Fruit fly (Drosophila melanogaster) whole organism, larva: ENCODE measurements around the gene CG17612.

Experiments used
- noc ChIP-seq: fragments of 200-800 bp; sonication (Bioruptor generic); optimal IDR thresholded peaks from 3 replicates; lab custom pipeline; 2019; ENCODE audit warnings: missing biosample characterization, mild to moderate bottlenecking, missing genetic modification characterization, moderate library complexity

Gene CG17612

dm6 chr2L:4377747-4378146, 4.8 kb downstream of the CG17612 start:
- TF ChIP-seq noc (tag; lab: Kevin White, UChicago): no peak

DNA sequence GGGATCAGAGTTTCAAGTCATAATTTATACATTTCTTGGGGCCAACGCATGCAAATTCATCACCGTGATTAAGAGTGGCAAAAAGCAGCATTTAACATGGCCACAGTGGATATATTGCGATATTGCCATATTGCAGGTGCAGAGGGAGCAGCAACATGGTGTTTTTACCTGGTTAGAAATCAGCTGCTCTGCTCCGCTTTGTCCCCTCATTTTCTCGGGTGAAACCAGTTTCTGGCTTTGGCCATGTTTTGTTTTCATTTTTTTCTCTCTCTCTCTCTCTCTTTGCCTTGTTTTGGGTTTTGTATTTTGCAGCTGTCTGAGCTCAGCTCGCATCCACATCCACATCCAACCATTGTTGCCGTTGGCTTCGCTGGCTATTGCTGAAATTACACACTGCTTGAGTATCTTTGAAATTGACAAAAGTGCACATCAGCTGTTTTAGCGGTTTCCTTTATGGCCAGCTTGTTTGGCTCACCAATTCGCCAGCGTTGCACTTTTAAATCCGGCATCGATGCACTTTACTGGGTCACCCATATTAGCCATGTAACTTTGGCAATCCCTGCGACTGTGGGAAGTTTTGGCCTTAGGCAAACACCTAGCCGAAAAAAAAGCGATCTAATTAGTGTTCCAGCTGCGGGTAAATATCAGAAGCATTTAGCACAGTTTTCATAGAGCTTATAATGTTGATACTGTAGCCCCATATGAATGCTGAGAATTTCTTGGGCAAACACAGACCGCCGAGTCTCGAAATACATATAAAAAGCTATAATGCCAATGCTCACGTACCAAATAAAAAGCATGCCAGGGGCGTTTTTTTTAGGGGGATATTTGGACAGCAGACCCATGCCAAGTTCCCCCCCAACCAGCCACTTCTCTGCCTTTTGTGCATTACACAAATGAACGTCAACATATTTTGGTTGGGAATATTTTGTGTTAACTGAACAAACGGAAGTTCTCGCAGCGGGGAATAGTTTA, 7.2 kb downstream of the CG17612 start:
- no peak for TF ChIP-seq noc (tag; lab: Kevin White, UChicago)

DNA sequence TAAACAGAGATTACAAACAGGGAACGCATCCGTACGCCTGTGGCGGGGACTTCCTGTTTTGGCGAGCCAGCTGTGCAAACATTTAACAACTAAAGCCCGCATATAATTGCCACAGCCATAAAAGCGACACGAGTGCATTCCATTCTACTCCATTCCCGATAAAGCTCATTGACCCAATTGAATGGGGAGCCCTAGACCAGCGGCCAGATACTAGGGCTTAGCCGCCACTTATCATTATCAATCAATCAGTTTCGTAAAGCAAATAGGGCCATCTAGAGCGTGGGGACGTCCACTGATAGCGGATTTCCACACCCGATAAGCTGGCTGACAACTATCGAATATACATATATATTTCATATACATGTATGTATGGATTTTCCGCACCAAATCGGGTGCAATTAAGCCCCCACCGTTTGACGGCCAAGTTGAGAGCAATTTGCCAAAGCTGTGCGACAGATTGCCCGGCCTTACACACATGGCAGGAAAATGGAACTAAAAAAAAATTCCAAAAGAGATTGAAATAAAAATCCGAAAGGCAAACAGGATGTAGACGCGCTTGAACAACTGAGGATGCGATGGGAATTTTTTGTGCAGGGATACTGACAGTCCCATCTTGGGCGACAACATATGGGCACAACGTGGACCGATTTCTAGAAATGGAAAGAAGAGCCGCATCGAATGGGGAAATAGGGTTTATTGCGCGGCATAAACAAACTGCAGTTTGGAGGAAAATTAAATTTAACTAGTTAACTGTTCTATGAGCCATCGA, 9.5 kb downstream of the CG17612 start:
- no peak for TF ChIP-seq noc (tag; lab: Kevin White, UChicago)

dm6 chr2L:4371516-4372136, 10.9 kb downstream of the CG17612 start:
- TF ChIP-seq noc (tag; lab: Kevin White, UChicago): no peak

DNA sequence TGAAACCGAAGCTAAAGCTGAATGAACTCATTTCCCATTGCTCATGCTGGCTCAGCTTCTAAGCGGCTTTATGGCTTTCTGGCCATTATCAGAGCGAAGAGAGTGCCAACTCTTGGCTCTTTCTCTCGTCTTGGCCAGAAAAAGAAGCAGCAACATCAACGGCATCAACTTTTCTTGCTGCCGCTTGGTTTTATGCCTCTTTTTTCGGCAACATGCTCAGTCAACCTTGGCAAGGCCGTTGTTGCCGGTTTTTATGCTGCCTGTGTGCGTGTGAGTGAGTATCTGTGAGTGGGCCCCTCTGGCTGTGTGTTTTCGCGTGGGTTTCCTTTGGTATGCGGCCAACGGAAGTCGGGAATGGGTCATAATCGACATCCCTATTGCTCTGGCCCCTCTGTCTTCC, 11.9 kb downstream of the CG17612 start:
- no peak for TF ChIP-seq noc (tag; lab: Kevin White, UChicago)

dm6 chr2L:4370007-4370521, 12.5 kb downstream of the CG17612 start:
- no peak for TF ChIP-seq noc (tag; lab: Kevin White, UChicago)

dm6 chr2L:4368553-4369268, 13.8 kb downstream of the CG17612 start:
- no peak for TF ChIP-seq noc (tag; lab: Kevin White, UChicago)

DNA sequence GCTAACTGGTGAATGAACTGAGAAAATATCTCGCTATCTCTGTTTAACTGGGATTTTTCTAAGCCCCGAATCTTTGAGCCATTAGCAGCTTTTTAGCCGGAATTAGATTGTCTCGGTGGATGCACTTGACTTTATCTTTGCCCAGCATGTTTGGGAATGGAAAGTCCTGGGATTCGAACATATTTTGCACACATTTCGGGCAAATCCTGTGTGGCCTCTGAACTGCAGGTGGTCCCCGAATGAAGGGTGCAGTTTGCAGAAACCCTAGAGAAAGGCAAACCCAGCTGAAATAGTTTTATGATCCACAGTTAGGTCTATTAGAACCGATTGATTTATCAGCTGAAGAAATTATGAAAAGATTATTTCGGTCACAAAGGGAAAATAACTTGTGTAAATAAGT, 15.9 kb downstream of the CG17612 start:
- no peak for TF ChIP-seq noc (tag; lab: Kevin White, UChicago)

- no peak for TF ChIP-seq noc (tag; lab: Kevin White, UChicago)
These were observed 16.7 kb downstream of the CG17612 start for dm6 chr2L:4365792-4366326.

dm6 chr2L:4364914-4365313, 17.6 kb downstream of the CG17612 start:
- no peak for TF ChIP-seq noc (tag; lab: Kevin White, UChicago)

DNA sequence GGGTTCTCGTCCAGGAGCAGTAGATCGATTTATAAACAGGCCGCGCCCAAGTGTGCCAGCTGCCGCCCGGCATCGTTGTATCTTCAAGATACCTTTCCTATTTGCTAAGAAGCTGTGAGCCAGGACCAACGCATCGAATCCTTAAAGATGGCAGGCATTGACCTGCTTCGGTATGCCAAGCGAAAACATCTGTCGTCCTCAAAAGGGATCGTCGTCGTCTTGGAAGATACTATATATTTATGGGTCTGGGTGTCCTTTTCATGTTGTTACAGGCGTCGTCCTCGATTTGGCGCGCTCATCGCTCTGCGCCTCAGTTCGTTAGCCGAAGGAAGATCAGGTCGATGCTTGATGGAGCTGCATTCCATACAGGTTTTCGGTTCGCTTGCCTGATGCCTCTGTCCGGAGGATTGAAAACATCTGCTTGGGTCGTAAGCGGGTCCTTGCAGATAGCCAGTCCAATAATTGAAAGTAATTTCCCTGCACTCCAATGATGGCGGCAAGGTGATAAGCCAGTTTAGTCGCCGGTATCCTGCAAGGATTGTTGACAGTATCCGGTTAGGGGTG, 18.7 kb downstream of the CG17612 start:
- no peak for TF ChIP-seq noc (tag; lab: Kevin White, UChicago)

- no peak for TF ChIP-seq noc (tag; lab: Kevin White, UChicago)
These were observed 21.0 kb downstream of the CG17612 start, which contains the start of gene Traf4 for dm6 chr2L:4361438-4361975. Traf4 (plus strand) TSS chr2L:4361925.

dm6 chr2L:4360882-4361281, 21.7 kb downstream of the CG17612 start:
- no peak for TF ChIP-seq noc (tag; lab: Kevin White, UChicago)

DNA sequence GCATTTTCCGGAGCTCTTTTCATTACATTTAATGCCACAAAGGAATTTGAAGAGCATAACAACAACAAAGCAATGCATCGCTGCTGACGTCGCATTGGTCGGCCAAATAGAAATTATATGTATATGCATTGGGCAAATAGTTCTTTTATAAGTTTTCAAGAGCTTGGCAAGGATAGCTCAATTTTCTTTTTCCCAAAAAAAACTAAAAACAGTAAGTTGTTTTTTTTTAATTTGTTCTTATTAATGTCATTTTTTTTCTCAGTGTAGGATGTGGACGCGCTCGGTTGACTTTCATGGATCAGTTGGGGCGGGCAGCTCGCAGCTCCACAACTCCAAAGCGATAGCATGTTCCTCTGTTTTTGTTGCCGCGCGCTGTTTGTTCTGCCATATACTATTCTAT, 23.4 kb downstream of the CG17612 start:
- TF ChIP-seq noc (tag; lab: Kevin White, UChicago): no peak
